Fruit fly (Drosophila melanogaster) whole organism, prepupa: ENCODE data around the gene SKIP.
A peak's percentile ranks its signal among the peaks of the same experiment; 100 is the strongest.

ENCODE experiments used
- Blimp-1 ChIP-seq: fragments of 200-800 bp; sonication (Bioruptor generic); optimal IDR thresholded peaks from 3 replicates; lab custom pipeline; 2017; ENCODE audit warnings: missing biosample characterization, missing genetic modification characterization, mild to moderate bottlenecking, moderate library complexity, missing genetic modification reagents
- CG10631 ChIP-seq: fragments of 200-800 bp; sonication (Bioruptor generic); optimal IDR thresholded peaks from 2 replicates; lab custom pipeline; 2016; ENCODE audit warnings: missing biosample characterization, missing genetic modification characterization
- CG10669 ChIP-seq: fragments of 200-800 bp; sonication (Bioruptor generic); optimal IDR thresholded peaks from 3 replicates; lab custom pipeline; 2018; ENCODE audit warnings: missing biosample characterization, mild to moderate bottlenecking, missing genetic modification characterization, moderate library complexity
- CG11294 ChIP-seq: fragments of 200-800 bp; sonication (Bioruptor generic); IDR thresholded peaks from 2 replicates; pipeline ENCODE4 v1.3.6; 2022; ENCODE audit warnings: missing biosample characterization, missing genetic modification characterization
- CG11902 ChIP-seq: fragments of 200-800 bp; sonication (Bioruptor generic); optimal IDR thresholded peaks from 3 replicates; lab custom pipeline; 2016; ENCODE audit warnings: missing biosample characterization, missing genetic modification characterization
- CG15336 ChIP-seq: fragments of 200-800 bp; sonication (Bioruptor generic); IDR thresholded peaks from 2 replicates; pipeline ENCODE4 v1.3.6; 2022; ENCODE audit warnings: missing biosample characterization, missing genetic modification characterization
- CG3032 ChIP-seq: fragments of 200-800 bp; optimal IDR thresholded peaks from 2 replicates; lab custom pipeline; 2019; ENCODE audit warnings: missing biosample characterization, mild to moderate bottlenecking, missing genetic modification characterization, moderate library complexity
- CG31627 ChIP-seq: fragments of 200-800 bp; sonication (Bioruptor generic); optimal IDR thresholded peaks from 3 replicates; lab custom pipeline; 2016; ENCODE audit warnings: missing biosample characterization, missing genetic modification characterization
- CG32006 ChIP-seq: fragments of 200-800 bp; sonication (Bioruptor generic); optimal IDR thresholded peaks from 3 replicates; lab custom pipeline; 2017; ENCODE audit warnings: missing biosample characterization, mild to moderate bottlenecking, missing genetic modification characterization
- CG3919 ChIP-seq: fragments of 200-800 bp; sonication (Bioruptor generic); optimal IDR thresholded peaks from 3 replicates; lab custom pipeline; 2016; ENCODE audit warnings: missing biosample characterization, missing genetic modification characterization
- CG6163 ChIP-seq: fragments of 200-800 bp; sonication (Bioruptor generic); IDR thresholded peaks from 3 replicates; pipeline ENCODE4 v1.3.6; 2022; ENCODE audit warnings: missing biosample characterization, missing genetic modification characterization
- CG6276 ChIP-seq: fragments of 200-800 bp; sonication (Bioruptor generic); optimal IDR thresholded peaks from 2 replicates; lab custom pipeline; 2017; ENCODE audit warnings: missing biosample characterization, mild to moderate bottlenecking, missing genetic modification characterization
- CG6792 ChIP-seq: fragments of 200-800 bp; sonication (Bioruptor generic); optimal IDR thresholded peaks from 3 replicates; lab custom pipeline; 2016; ENCODE audit warnings: missing biosample characterization, missing genetic modification characterization
- CG7368 ChIP-seq: fragments of 200-800 bp; sonication (Bioruptor generic); optimal IDR thresholded peaks from 3 replicates; lab custom pipeline; 2016; ENCODE audit warnings: missing biosample characterization, missing genetic modification characterization
- CG8119 ChIP-seq: fragments of 200-800 bp; sonication (Bioruptor generic); IDR thresholded peaks from 3 replicates; pipeline ENCODE4 v1.3.6; 2022; ENCODE audit warnings: missing biosample characterization, missing genetic modification characterization
- CG8319 ChIP-seq: fragments of 200-800 bp; sonication (Bioruptor generic); optimal IDR thresholded peaks from 3 replicates; lab custom pipeline; 2016; ENCODE audit warnings: missing biosample characterization, missing genetic modification characterization
- CG8632 ChIP-seq: fragments of 200-800 bp; sonication (Bioruptor generic); optimal IDR thresholded peaks from 3 replicates; lab custom pipeline; 2016; ENCODE audit warnings: missing biosample characterization, missing genetic modification characterization
- CG9139 ChIP-seq: fragments of 200-800 bp; sonication (Bioruptor generic); optimal IDR thresholded peaks from 3 replicates; lab custom pipeline; 2017; ENCODE audit warnings: missing biosample characterization, mild to moderate bottlenecking, missing genetic modification characterization
- Eip78C ChIP-seq: fragments of 200-800 bp; sonication (Bioruptor generic); peaks from one replicate; lab custom pipeline; 2016; ENCODE audit warnings: missing biosample characterization, missing genetic modification characterization
- Ets21C ChIP-seq: fragments of 200-800 bp; sonication (Bioruptor generic); optimal IDR thresholded peaks from 3 replicates; lab custom pipeline; 2016; ENCODE audit warnings: missing biosample characterization, missing genetic modification characterization
- Ets96B ChIP-seq: fragments of 200-800 bp; optimal IDR thresholded peaks from 2 replicates; lab custom pipeline; 2019; ENCODE audit warnings: missing biosample characterization, mild to moderate bottlenecking, missing genetic modification characterization, moderate library complexity
- Gug ChIP-seq: fragments of 200-800 bp; sonication (Bioruptor generic); IDR thresholded peaks from 2 replicates; pipeline ENCODE4 v1.3.6; 2022; ENCODE audit warnings: missing biosample characterization, missing genetic modification characterization
- Hr38 ChIP-seq: sonication (Bioruptor generic); optimal IDR thresholded peaks from 2 replicates; lab custom pipeline; 2016; ENCODE audit warnings: missing biosample characterization, missing genetic modification characterization
- Hr4 ChIP-seq: fragments of 200-800 bp; sonication (Bioruptor generic); optimal IDR thresholded peaks from 3 replicates; lab custom pipeline; 2016; ENCODE audit warnings: missing biosample characterization, missing genetic modification characterization
- Lpt ChIP-seq: fragments of 200-800 bp; sonication (Bioruptor generic); optimal IDR thresholded peaks from 3 replicates; lab custom pipeline; 2016; ENCODE audit warnings: missing biosample characterization, missing genetic modification characterization
- Sox102F ChIP-seq: fragments of 200-800 bp; sonication (Bioruptor generic); optimal IDR thresholded peaks from 2 replicates; lab custom pipeline; 2016; ENCODE audit warnings: missing biosample characterization, mild to moderate bottlenecking, missing genetic modification characterization
- Sox14 ChIP-seq: fragments of 200-800 bp; sonication (Bioruptor generic); optimal IDR thresholded peaks from 3 replicates; lab custom pipeline; 2016; ENCODE audit warnings: missing biosample characterization, missing genetic modification characterization
- Sox15 ChIP-seq: fragments of 200-800 bp; sonication (Bioruptor generic); optimal IDR thresholded peaks from 3 replicates; lab custom pipeline; 2016; ENCODE audit warnings: missing biosample characterization, missing genetic modification characterization
- cyc ChIP-seq: fragments of 200-800 bp; sonication (Bioruptor generic); optimal IDR thresholded peaks from 3 replicates; lab custom pipeline; 2016; ENCODE audit warnings: missing biosample characterization, missing genetic modification characterization
- dsx ChIP-seq: fragments of 200-800 bp; optimal IDR thresholded peaks from 3 replicates; lab custom pipeline; 2019; ENCODE audit warnings: missing biosample characterization, mild to moderate bottlenecking, missing genetic modification characterization, moderate library complexity; ENCODE audit not compliant: poor library complexity, severe bottlenecking
- eg ChIP-seq: fragments of 200-800 bp; sonication (Bioruptor generic); IDR thresholded peaks from 3 replicates; pipeline ENCODE4 v1.3.6; 2022; ENCODE audit warnings: missing biosample characterization, missing genetic modification characterization
- esn ChIP-seq: fragments of 200-800 bp; sonication (Bioruptor generic); optimal IDR thresholded peaks from 2 replicates; lab custom pipeline; 2016; ENCODE audit warnings: missing biosample characterization, mild to moderate bottlenecking, missing genetic modification characterization, moderate library complexity
- fd85E ChIP-seq: fragments of 200-800 bp; sonication (Bioruptor generic); optimal IDR thresholded peaks from 3 replicates; lab custom pipeline; 2016; ENCODE audit warnings: missing biosample characterization, missing genetic modification characterization
- fkh ChIP-seq: fragments of 200-800 bp; sonication (Bioruptor generic); optimal IDR thresholded peaks from 3 replicates; lab custom pipeline; 2017; ENCODE audit warnings: missing biosample characterization, mild to moderate bottlenecking, missing genetic modification characterization, moderate library complexity
- lz ChIP-seq: fragments of 200-800 bp; sonication (Bioruptor generic); optimal IDR thresholded peaks from 3 replicates; lab custom pipeline; 2016; ENCODE audit warnings: missing biosample characterization, missing genetic modification characterization
- salr ChIP-seq, 2 experiments: fragments of 200-800 bp; sonication (Bioruptor generic); optimal IDR thresholded peaks; 3 replicates each; lab custom pipeline; 2016 to 2018; ENCODE audit warnings: missing biosample characterization in 2 of 2, missing genetic modification characterization in 2 of 2, mild to moderate bottlenecking in 1 of 2
- svp ChIP-seq: fragments of 200-800 bp; sonication (Bioruptor generic); peaks from one replicate; lab custom pipeline; 2016; ENCODE audit warnings: missing biosample characterization, missing genetic modification characterization
- topi ChIP-seq: fragments of 200-800 bp; sonication (Bioruptor generic); optimal IDR thresholded peaks from 3 replicates; lab custom pipeline; 2016; ENCODE audit warnings: missing biosample characterization, missing genetic modification characterization

SKIP gene

dm6 chr3R:22119761-22120160 is 13.9 kb upstream of the SKIP start, which contains the start of gene CG42390:
TSS of gene CG42390 (plus strand) at chr3R:22120061.
- TF ChIP-seq Sox102F (no peak), CG3919 (GFP tag; lab: Kevin White, UChicago) (no peak), Hr38 (GFP tag; lab: Kevin White, UChicago) (no peak), CG11294 (GFP tag; lab: Robert Waterston, UW) (no peak), dsx (GFP tag; lab: Kevin White, UChicago) (no peak), Ets96B (tag; lab: Kevin White, UChicago) (no peak), CG31627 (GFP tag; lab: Kevin White, UChicago) (no peak), topi (GFP tag; lab: Kevin White, UChicago) (no peak), CG6276 (GFP tag; lab: Kevin White, UChicago) (no peak)

DNA sequence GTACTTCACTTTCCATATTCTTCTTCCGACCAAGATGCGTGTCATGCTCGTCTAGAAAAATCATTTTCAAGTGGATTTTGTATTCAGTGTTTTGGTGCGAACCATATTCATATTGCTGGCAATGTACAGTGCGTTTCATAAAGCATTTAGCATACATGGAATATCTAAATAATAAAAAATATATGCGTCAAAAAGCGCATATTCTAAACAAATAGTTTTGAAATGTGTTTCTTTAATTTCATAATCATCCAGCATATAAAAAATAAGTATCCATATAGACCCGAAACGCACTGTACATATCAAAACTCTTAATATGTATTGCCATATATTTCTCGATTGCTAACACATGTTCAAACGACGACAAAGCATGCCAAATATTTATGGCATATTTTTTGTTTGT is 12.4 kb upstream of the SKIP start:
- no peak for TF ChIP-seq CG6163 (GFP tag; lab: Robert Waterston, UW)
- TF ChIP-seq dsx (GFP tag; lab: Kevin White, UChicago): no peak
- TF ChIP-seq cyc (GFP tag; lab: Kevin White, UChicago): no peak
- no peak for TF ChIP-seq CG8119 (GFP tag; lab: Robert Waterston, UW)
- TF ChIP-seq Lpt: no peak
- TF ChIP-seq Gug (GFP tag; lab: Robert Waterston, UW): no peak
- TF ChIP-seq fkh: no peak
- TF ChIP-seq esn: no peak
- TF ChIP-seq Sox102F: no peak
- no peak for TF ChIP-seq CG8632 (GFP tag; lab: Kevin White, UChicago)
- TF ChIP-seq, all 60 proteins: peak for 0

dm6 chr3R:22123347-22123746 is 10.3 kb upstream of the SKIP start:
- peak; percentile 28 for TF ChIP-seq CG32006 (GFP tag; lab: Kevin White, UChicago)
- peak; percentile 42; the same call in 2 of the 3 replicates for TF ChIP-seq CG8119 (GFP tag; lab: Robert Waterston, UW)
- peak; percentile 46; the same call in 1 of the 3 replicates for TF ChIP-seq eg
- no peak for TF ChIP-seq Gug (GFP tag; lab: Robert Waterston, UW)
- TF ChIP-seq cyc (GFP tag; lab: Kevin White, UChicago): no peak
- peak; percentile 50 for TF ChIP-seq CG15336 (GFP tag; lab: Robert Waterston, UW)
- no peak for TF ChIP-seq svp

DNA sequence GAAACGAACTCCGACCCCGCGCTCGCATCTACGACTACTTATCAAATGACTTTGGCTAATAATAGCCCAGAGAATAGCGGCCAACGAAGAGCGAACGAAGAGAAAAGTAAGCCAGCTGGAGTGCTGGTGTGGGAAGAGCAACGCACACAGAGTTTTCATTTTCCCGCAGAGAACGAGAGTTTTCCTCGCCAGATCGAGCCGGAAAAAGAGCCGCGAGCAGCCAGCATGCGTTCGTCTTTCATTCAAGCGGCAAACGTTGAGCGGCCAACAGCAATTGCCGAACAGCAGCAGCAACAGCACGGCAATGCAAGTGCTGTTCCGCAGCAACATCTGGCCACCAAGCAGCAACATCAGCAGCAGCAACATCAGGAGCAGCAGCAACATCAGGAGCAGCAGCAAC is 8.8 kb upstream of the SKIP start:
- TF ChIP-seq CG8119 (GFP tag; lab: Robert Waterston, UW) (peak; percentile 21; the same call in 1 of the 3 replicates), CG7368 (GFP tag; lab: Kevin White, UChicago) (no peak), CG3919 (GFP tag; lab: Kevin White, UChicago) (peak; percentile 40), Blimp-1 (no peak), Lpt (peak; percentile 2), Ets21C (GFP tag; lab: Kevin White, UChicago) (no peak), Eip78C (GFP tag; lab: Kevin White, UChicago) (peak; percentile 27), eg (0 out of 3 replicates have a peak, but pooled peaks have one; percentile 12)

DNA sequence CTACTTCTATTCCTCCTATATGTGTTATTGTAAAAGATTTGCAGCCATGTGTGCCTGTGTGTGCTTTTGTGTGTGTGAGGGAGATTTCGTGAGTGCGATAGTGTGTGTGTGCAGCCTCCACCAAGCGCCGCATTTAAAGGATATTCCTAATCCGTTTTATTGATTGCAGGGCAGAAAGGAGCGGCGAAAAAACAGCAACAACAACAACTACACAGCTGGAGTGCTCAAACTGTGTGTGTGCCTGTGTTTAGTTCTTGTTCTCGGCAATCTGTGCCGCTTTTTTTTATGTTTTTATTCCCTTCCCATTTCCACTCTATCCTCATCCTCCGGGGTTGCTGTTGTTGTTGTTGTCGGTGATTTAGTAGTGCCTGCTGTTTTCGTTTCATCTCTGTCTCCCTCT is 832 bp downstream of the SKIP start:
- TF ChIP-seq CG9139: no peak
- TF ChIP-seq dsx (GFP tag; lab: Kevin White, UChicago): no peak
- no peak; the same call in 2 of the 3 replicates for TF ChIP-seq CG6163 (GFP tag; lab: Robert Waterston, UW)
- TF ChIP-seq Hr38 (GFP tag; lab: Kevin White, UChicago): no peak
- no peak for TF ChIP-seq salr (GFP tag; optimal IDR thresholded peaks at IDR 0.05; lab: Kevin White, UChicago)
- no peak for TF ChIP-seq CG8319 (GFP tag; lab: Kevin White, UChicago)
- TF ChIP-seq CG10631 (GFP tag; lab: Kevin White, UChicago): no peak
- no peak for TF ChIP-seq CG11902
- no peak for TF ChIP-seq Sox14 (GFP tag; lab: Kevin White, UChicago)
- no peak for TF ChIP-seq Sox15
- no peak for TF ChIP-seq CG3032
- no peak for TF ChIP-seq CG7368 (GFP tag; lab: Kevin White, UChicago)
- TF ChIP-seq CG10669 (GFP tag; lab: Kevin White, UChicago): no peak
- no peak for TF ChIP-seq CG6276 (GFP tag; lab: Kevin White, UChicago)
- no peak for TF ChIP-seq fd85E (GFP tag; lab: Kevin White, UChicago)
- TF ChIP-seq CG6792 (GFP tag; lab: Kevin White, UChicago): no peak
- TF ChIP-seq CG3919 (GFP tag; lab: Kevin White, UChicago): no peak
- no peak for TF ChIP-seq Hr4 (GFP tag; lab: Kevin White, UChicago)
- TF ChIP-seq lz: no peak
- TF ChIP-seq CG15336 (GFP tag; lab: Robert Waterston, UW): no peak
